Worm (Caenorhabditis elegans): ENCODE measurements around the gene npp-23.

npp-23 gene

ce11 chrIV:8886228-8886627, 16.7 kb upstream of the npp-23 start, which contains the start of gene C09G9.5:
C09G9.5 (plus strand) TSS chrIV:8886528.
- TF ChIP-seq ztf-18 (tag; optimal IDR thresholded peaks at IDR 0.05) (no peak), hmg-1.2 (GFP tag; IDR thresholded peaks at IDR 0.05) (no peak), hlh-26 (GFP tag; conservative IDR thresholded peaks at IDR 0.05) (no peak), F10E7.11 (tag; optimal IDR thresholded peaks at IDR 0.05) (no peak), dpl-1 (GFP tag; optimal IDR thresholded peaks at IDR 0.05) (no peak), Y56A3A.18 (GFP tag; IDR thresholded peaks at IDR 0.05) (no peak), Y53G8AR.9 (GFP tag; conservative IDR thresholded peaks at IDR 0.05) (no peak), Y95B8A.8 (GFP tag; IDR thresholded peaks at IDR 0.05) (no peak), ceh-100 (GFP tag; IDR thresholded peaks at IDR 0.05) (no peak), F57C9.4 (tag; optimal IDR thresholded peaks at IDR 0.05) (no peak), nhr-27 (tag; optimal IDR thresholded peaks at IDR 0.05) (no peak), rpc-1 (optimal IDR thresholded peaks at IDR 0.05) (no peak), rpc-1 (tag; optimal IDR thresholded peaks at IDR 0.05) (no peak), pha-4 (tag; optimal IDR thresholded peaks at IDR 0.05) (no peak)

- TF ChIP-seq nhr-90 (tag; optimal IDR thresholded peaks at IDR 0.05) = no peak
- no peak for TF ChIP-seq efl-1 (GFP tag; optimal IDR thresholded peaks at IDR 0.05)
- TF ChIP-seq snpc-4 (GFP tag; optimal IDR thresholded peaks at IDR 0.05) = no peak
- TF ChIP-seq snpc-4 (tag; optimal IDR thresholded peaks at IDR 0.05) = no peak
- no peak for TF ChIP-seq C17E4.6 (GFP tag; IDR thresholded peaks at IDR 0.05)
- TF ChIP-seq nhr-179 (tag; optimal IDR thresholded peaks at IDR 0.05) = no peak
- TF ChIP-seq let-526 (GFP tag; IDR thresholded peaks at IDR 0.05) = no peak
- TF ChIP-seq F49E8.2 (tag; optimal IDR thresholded peaks at IDR 0.05; ENCODE audit: insufficient read depth) = no peak
- TF ChIP-seq ekl-4 (GFP tag; IDR thresholded peaks at IDR 0.05) = no peak
- TF ChIP-seq dpl-1 (GFP tag; optimal IDR thresholded peaks at IDR 0.05) = no peak
- TF ChIP-seq madf-6 (GFP tag; IDR thresholded peaks at IDR 0.05) = no peak
- no peak for TF ChIP-seq mel-28 (tag; optimal IDR thresholded peaks at IDR 0.05; ENCODE audit: borderline replicate concordance)
- no peak for TF ChIP-seq Y95B8A.8 (GFP tag; IDR thresholded peaks at IDR 0.05)
Measured at ce11 chrIV:8881181-8881580, 11.7 kb upstream of the npp-23 start, which contains the start of gene C09G9.8. C09G9.8 (plus strand) TSS chrIV:8881481.

- TF ChIP-seq ztf-18 (tag; optimal IDR thresholded peaks at IDR 0.05) = no peak
- no peak for TF ChIP-seq F10E7.11 (tag; optimal IDR thresholded peaks at IDR 0.05)
- TF ChIP-seq rpc-1 (optimal IDR thresholded peaks at IDR 0.05) = no peak
- no peak for TF ChIP-seq rpc-1 (tag; optimal IDR thresholded peaks at IDR 0.05)
- TF ChIP-seq ceh-100 (GFP tag; IDR thresholded peaks at IDR 0.05) = no peak
- TF ChIP-seq Y53G8AR.9 (GFP tag; conservative IDR thresholded peaks at IDR 0.05) = no peak
- TF ChIP-seq ztf-28 (GFP tag; IDR thresholded peaks at IDR 0.05) = no peak
- no peak for TF ChIP-seq pbrm-1 (GFP tag; IDR thresholded peaks at IDR 0.05)
- TF ChIP-seq zfh-2 (GFP tag; conservative IDR thresholded peaks at IDR 0.05) = no peak
- TF ChIP-seq ceh-79 (tag; optimal IDR thresholded peaks at IDR 0.05) = no peak
- TF ChIP-seq lag-1 (GFP tag; IDR thresholded peaks at IDR 0.05) = no peak
- no peak for TF ChIP-seq him-1 (tag; optimal IDR thresholded peaks at IDR 0.05)
- TF ChIP-seq ztf-26 (tag; optimal IDR thresholded peaks at IDR 0.05) = no peak
- no peak for TF ChIP-seq dox-1 (GFP tag; IDR thresholded peaks at IDR 0.05)
- TF ChIP-seq chd-7 (tag; optimal IDR thresholded peaks at IDR 0.05) = no peak
Measured at ce11 chrIV:8879810-8880209, 10.3 kb upstream of the npp-23 start, which contains the start of gene npax-4. npax-4 (minus strand) TSS chrIV:8879910.

ce11 chrIV:8873847-8874246, 4.4 kb upstream of the npp-23 start, which contains the start of gene hdl-2:
hdl-2 (plus strand) TSS chrIV:8874147.
- TF ChIP-seq egl-44 (GFP tag; IDR thresholded peaks at IDR 0.05) (no peak), F22D6.2 (tag; optimal IDR thresholded peaks at IDR 0.05) (no peak), K11D2.4 (GFP tag; IDR thresholded peaks at IDR 0.05) (no peak), unc-62 (GFP tag; optimal IDR thresholded peaks at IDR 0.05) (no peak), nhr-120 (GFP tag; IDR thresholded peaks at IDR 0.05) (no peak), nhr-80 (tag; optimal IDR thresholded peaks at IDR 0.05) (no peak), gei-17 (GFP tag; optimal IDR thresholded peaks at IDR 0.05) (no peak), lin-26 (GFP tag; IDR thresholded peaks at IDR 0.05) (no peak), ztf-6 (GFP tag; IDR thresholded peaks at IDR 0.05) (no peak), ceh-79 (tag; optimal IDR thresholded peaks at IDR 0.05) (no peak), madf-10 (tag; optimal IDR thresholded peaks at IDR 0.05) (no peak), somi-1 (GFP tag; optimal IDR thresholded peaks at IDR 0.05) (no peak), nhr-90 (tag; optimal IDR thresholded peaks at IDR 0.05) (no peak), snpc-1.1 (tag; optimal IDR thresholded peaks at IDR 0.05; ENCODE audit: insufficient read depth) (no peak), egl-18 (GFP tag; IDR thresholded peaks at IDR 0.05) (no peak)
